Worm (Caenorhabditis elegans) whole organism, mixed stage, embryonic: ENCODE results near the gene T05H4.15.

Experiments used
- elt-3 ChIP-seq: fragments of 150-350 bp; optimal IDR thresholded peaks from 2 replicates; lab custom pipeline; 2014; ENCODE audit warnings: missing biosample characterization, missing genetic modification characterization
- nhr-237 ChIP-seq: fragments of 150-350 bp; optimal IDR thresholded peaks from 2 replicates; lab custom pipeline; 2014; ENCODE audit warnings: missing biosample characterization, missing genetic modification characterization
- snpc-4 ChIP-seq: fragments of 150-350 bp; optimal IDR thresholded peaks from 2 replicates; lab custom pipeline; 2014; ENCODE audit warnings: missing biosample characterization, missing genetic modification characterization
- zip-8 ChIP-seq: fragments of 150-350 bp; optimal IDR thresholded peaks from 2 replicates; lab custom pipeline; 2014; ENCODE audit warnings: missing biosample characterization, missing genetic modification characterization

- TF ChIP-seq nhr-237 (tag; lab: Kevin White, UChicago) (no peak), zip-8 (tag; lab: Kevin White, UChicago) (no peak), snpc-4 (no peak), elt-3 (tag; lab: Kevin White, UChicago) (no peak)
Observed at ce11 chrV:6414985-6415384, 26.5 kb downstream of the T05H4.15 start, which contains the start of gene cht-6.
